Fruit fly (Drosophila melanogaster) whole organism, embryonic: ENCODE results near the gene CG32425.

Experiments used
- BEAF-32 ChIP-seq: fragments of 200-800 bp; sonication (Bioruptor generic); optimal IDR thresholded peaks from 3 replicates; lab custom pipeline; 2017; ENCODE audit warnings: missing biosample characterization, missing genetic modification characterization, mild to moderate bottlenecking, moderate library complexity, missing genetic modification reagents
- CG11695 ChIP-seq: fragments of 200-800 bp; sonication (Bioruptor generic); IDR thresholded peaks from 3 replicates; pipeline ENCODE4 v1.3.6; 2022; ENCODE audit warnings: missing biosample characterization, missing genetic modification characterization
- CG12219 ChIP-seq: fragments of 200-800 bp; sonication (Bioruptor generic); optimal IDR thresholded peaks from 3 replicates; lab custom pipeline; 2018; ENCODE audit warnings: missing biosample characterization, mild to moderate bottlenecking, missing genetic modification characterization
- CG12391 ChIP-seq: fragments of 200-800 bp; sonication (Bioruptor generic); optimal IDR thresholded peaks from 3 replicates; lab custom pipeline; 2018; ENCODE audit warnings: missing biosample characterization, mild to moderate bottlenecking, missing genetic modification characterization, moderate library complexity
- CG12744 ChIP-seq: fragments of 200-800 bp; sonication (Bioruptor generic); optimal IDR thresholded peaks from 2 replicates; lab custom pipeline; 2016; ENCODE audit warnings: missing biosample characterization, missing genetic modification characterization
- CG14441 ChIP-seq: fragments of 200-800 bp; sonication (Bioruptor generic); IDR thresholded peaks from 2 replicates; pipeline ENCODE4 v1.3.6; 2022; ENCODE audit warnings: missing biosample characterization, missing genetic modification characterization
- CG15073 ChIP-seq: fragments of 200-800 bp; sonication (Bioruptor generic); optimal IDR thresholded peaks from 2 replicates; lab custom pipeline; 2016; ENCODE audit warnings: missing biosample characterization, missing genetic modification characterization
- CG1647 ChIP-seq: fragments of 200-800 bp; sonication (Bioruptor generic); optimal IDR thresholded peaks from 3 replicates; lab custom pipeline; 2016; ENCODE audit warnings: missing biosample characterization, missing genetic modification characterization
- CG18476 ChIP-seq: fragments of 200-800 bp; sonication (Bioruptor generic); optimal IDR thresholded peaks from 2 replicates; lab custom pipeline; 2016; ENCODE audit warnings: missing biosample characterization, mild to moderate bottlenecking, missing genetic modification characterization
- CG18619 ChIP-seq: fragments of 200-800 bp; sonication (Bioruptor generic); optimal IDR thresholded peaks from 3 replicates; lab custom pipeline; 2017; ENCODE audit warnings: missing biosample characterization, mild to moderate bottlenecking, missing genetic modification characterization
- CG32532 ChIP-seq: fragments of 200-800 bp; sonication (Bioruptor generic); IDR thresholded peaks from 2 replicates; pipeline ENCODE4 v1.3.6; 2022; ENCODE audit warnings: missing biosample characterization, missing genetic modification characterization
- CG4424 ChIP-seq: fragments of 200-800 bp; sonication (Bioruptor generic); optimal IDR thresholded peaks from 3 replicates; lab custom pipeline; 2016; ENCODE audit warnings: missing biosample characterization, missing genetic modification characterization
- CG4617 ChIP-seq: fragments of 200-800 bp; sonication (Bioruptor generic); optimal IDR thresholded peaks from 3 replicates; lab custom pipeline; 2016; ENCODE audit warnings: missing biosample characterization, missing genetic modification characterization, borderline replicate concordance
- CG7928 ChIP-seq: fragments of 200-800 bp; sonication (Bioruptor generic); optimal IDR thresholded peaks from 2 replicates; lab custom pipeline; 2017; ENCODE audit warnings: missing biosample characterization, mild to moderate bottlenecking, missing genetic modification characterization
- CG9215 ChIP-seq: fragments of 200-800 bp; sonication (Bioruptor generic); IDR thresholded peaks from 2 replicates; pipeline ENCODE4 v1.3.6; 2022; ENCODE audit warnings: missing biosample characterization, missing genetic modification characterization
- CG9609 ChIP-seq: fragments of 200-800 bp; sonication (Bioruptor generic); optimal IDR thresholded peaks from 3 replicates; lab custom pipeline; 2016; ENCODE audit warnings: missing biosample characterization, missing genetic modification characterization
- Dll ChIP-seq: fragments of 200-800 bp; sonication (Bioruptor generic); IDR thresholded peaks from 4 replicates; pipeline ENCODE4 v1.3.6; 2022; ENCODE audit warnings: missing biosample characterization, missing genetic modification characterization; ENCODE audit not compliant: partially characterized antibody
- Dp ChIP-seq: fragments of 200-800 bp; sonication (Bioruptor generic); optimal IDR thresholded peaks from 2 replicates; lab custom pipeline; 2018; ENCODE audit warnings: missing biosample characterization, mild to moderate bottlenecking, missing genetic modification characterization, moderate library complexity
- ERR ChIP-seq: fragments of 200-800 bp; sonication (Bioruptor generic); optimal IDR thresholded peaks from 2 replicates; lab custom pipeline; 2016; ENCODE audit warnings: missing biosample characterization, missing genetic modification characterization
- Hand ChIP-seq: fragments of 200-800 bp; sonication (Bioruptor generic); optimal IDR thresholded peaks from 2 replicates; lab custom pipeline; 2017; ENCODE audit warnings: mild to moderate bottlenecking, missing biosample characterization, missing genetic modification reagents, missing genetic modification characterization
- NFAT ChIP-seq: fragments of 200-800 bp; sonication (Bioruptor generic); IDR thresholded peaks from 2 replicates; pipeline ENCODE4 v1.3.6; 2022; ENCODE audit warnings: missing biosample characterization, missing genetic modification characterization
- Opbp ChIP-seq: fragments of 200-800 bp; sonication (Bioruptor generic); IDR thresholded peaks from 3 replicates; pipeline ENCODE4 v1.3.6; 2022; ENCODE audit warnings: missing biosample characterization, missing genetic modification characterization; ENCODE audit not compliant: partially characterized antibody
- Optix ChIP-seq: fragments of 200-800 bp; sonication (Bioruptor generic); IDR thresholded peaks from 3 replicates; pipeline ENCODE4 v1.3.6; 2022; ENCODE audit warnings: missing biosample characterization, missing genetic modification characterization
- Rx ChIP-seq: fragments of 200-800 bp; sonication (Bioruptor generic); IDR thresholded peaks from 2 replicates; pipeline ENCODE4 v1.3.6; 2022; ENCODE audit warnings: missing biosample characterization, missing genetic modification characterization
- Sox100B ChIP-seq: fragments of 200-800 bp; sonication (Bioruptor generic); optimal IDR thresholded peaks from 3 replicates; lab custom pipeline; 2018; ENCODE audit warnings: missing biosample characterization, mild to moderate bottlenecking, missing genetic modification characterization
- Stat92E ChIP-seq, 3 experiments: fragments of >200 bp in 2 of 3; fragments of 200-800 bp in 1 of 3; sonication (Bioruptor generic) in 1 of 3; optimal IDR thresholded peaks; 2 replicates each; lab custom pipeline; 2017 to 2019; ENCODE audit warnings: missing biosample characterization in 3 of 3, missing genetic modification characterization in 3 of 3, mild to moderate bottlenecking in 1 of 3, moderate library complexity in 1 of 3
- TFAM ChIP-seq: fragments of 200-800 bp; sonication (Bioruptor generic); optimal IDR thresholded peaks from 2 replicates; lab custom pipeline; 2017; ENCODE audit warnings: missing biosample characterization, missing genetic modification characterization, inconsistent platforms
- Xbp1 ChIP-seq: fragments of 200-800 bp; sonication (Bioruptor generic); optimal IDR thresholded peaks from 3 replicates; lab custom pipeline; 2016; ENCODE audit warnings: missing biosample characterization, mild to moderate bottlenecking, missing genetic modification characterization
- ase ChIP-seq: fragments of 200-800 bp; sonication (Bioruptor generic); IDR thresholded peaks from 3 replicates; pipeline ENCODE4 v1.3.6; 2022; ENCODE audit warnings: missing biosample characterization, missing genetic modification characterization
- chn ChIP-seq: fragments of 200-800 bp; sonication (Bioruptor generic); optimal IDR thresholded peaks from 2 replicates; lab custom pipeline; 2016; ENCODE audit warnings: missing biosample characterization, missing genetic modification characterization
- dan ChIP-seq: fragments of 200-800 bp; sonication (Bioruptor generic); IDR thresholded peaks from 2 replicates; pipeline ENCODE4 v1.3.6; 2022; ENCODE audit warnings: missing biosample characterization, missing genetic modification characterization
- ems ChIP-seq: fragments of 200-800 bp; sonication (Bioruptor generic); optimal IDR thresholded peaks from 3 replicates; lab custom pipeline; 2016; ENCODE audit warnings: missing biosample characterization, missing genetic modification characterization
- ftz-f1 ChIP-seq: fragments of 200-800 bp; sonication (Bioruptor generic); optimal IDR thresholded peaks from 2 replicates; lab custom pipeline; 2016; ENCODE audit warnings: missing biosample characterization, missing genetic modification characterization
- gro ChIP-seq: fragments of 200-800 bp; sonication (Bioruptor generic); optimal IDR thresholded peaks from 2 replicates; lab custom pipeline; 2016; ENCODE audit warnings: missing biosample characterization, missing genetic modification characterization
- gsb-n ChIP-seq: fragments of 200-800 bp; sonication (Bioruptor generic); optimal IDR thresholded peaks from 3 replicates; lab custom pipeline; 2018; ENCODE audit warnings: missing biosample characterization, mild to moderate bottlenecking, missing genetic modification characterization
- ham ChIP-seq: fragments of 200-800 bp; sonication (Bioruptor generic); IDR thresholded peaks from 2 replicates; pipeline ENCODE4 v1.3.6; 2022; ENCODE audit warnings: missing biosample characterization, missing genetic modification characterization
- ken ChIP-seq: fragments of 200-800 bp; sonication (Bioruptor generic); IDR thresholded peaks from 3 replicates; pipeline ENCODE4 v1.3.6; 2022; ENCODE audit warnings: missing biosample characterization, missing genetic modification characterization
- klu ChIP-seq: fragments of 200-800 bp; sonication (Bioruptor generic); IDR thresholded peaks from 2 replicates; pipeline ENCODE4 v1.3.6; 2022; ENCODE audit warnings: missing biosample characterization, missing genetic modification characterization
- nau ChIP-seq: fragments of 200-800 bp; sonication (Bioruptor generic); optimal IDR thresholded peaks from 3 replicates; lab custom pipeline; 2017; ENCODE audit warnings: missing biosample characterization, mild to moderate bottlenecking, missing genetic modification characterization, missing genetic modification reagents
- nerfin-1 ChIP-seq: fragments of 200-800 bp; sonication (Bioruptor generic); optimal IDR thresholded peaks from 3 replicates; lab custom pipeline; 2019; ENCODE audit warnings: missing biosample characterization, mild to moderate bottlenecking, missing genetic modification characterization, moderate library complexity
- onecut ChIP-seq: fragments of 200-800 bp; sonication (Bioruptor generic); IDR thresholded peaks from 2 replicates; pipeline ENCODE4 v1.3.6; 2022; ENCODE audit warnings: missing biosample characterization, missing genetic modification characterization
- phol ChIP-seq: fragments of 200-800 bp; sonication (Bioruptor generic); optimal IDR thresholded peaks from 3 replicates; lab custom pipeline; 2018; ENCODE audit warnings: missing biosample characterization, mild to moderate bottlenecking, missing genetic modification characterization, moderate library complexity
- scrt ChIP-seq: fragments of 200-800 bp; sonication (Bioruptor generic); optimal IDR thresholded peaks from 2 replicates; lab custom pipeline; 2018; ENCODE audit warnings: missing biosample characterization, mild to moderate bottlenecking, missing genetic modification characterization, moderate library complexity
- sens-2 ChIP-seq: fragments of 200-800 bp; sonication (Bioruptor generic); IDR thresholded peaks from 2 replicates; pipeline ENCODE4 v1.3.6; 2022; ENCODE audit warnings: missing biosample characterization, missing genetic modification characterization
- seq ChIP-seq: fragments of 200-800 bp; sonication (Bioruptor generic); IDR thresholded peaks from 2 replicates; pipeline ENCODE4 v1.3.6; 2022; ENCODE audit warnings: missing biosample characterization, missing genetic modification characterization
- so ChIP-seq: fragments of 200-800 bp; sonication (Bioruptor generic); IDR thresholded peaks from 3 replicates; pipeline ENCODE4 v1.3.6; 2022; ENCODE audit warnings: missing biosample characterization, missing genetic modification characterization
- tna ChIP-seq: fragments of 200-800 bp; sonication (Bioruptor generic); IDR thresholded peaks from 2 replicates; pipeline ENCODE4 v1.3.6; 2022; ENCODE audit warnings: missing biosample characterization, missing genetic modification characterization; ENCODE audit not compliant: partially characterized antibody
- zf30C ChIP-seq: fragments of 200-800 bp; sonication (Bioruptor generic); optimal IDR thresholded peaks from 3 replicates; lab custom pipeline; 2018; ENCODE audit warnings: missing biosample characterization, mild to moderate bottlenecking, missing genetic modification characterization
- zfh1 ChIP-seq: fragments of 200-800 bp; sonication (Bioruptor generic); IDR thresholded peaks from 3 replicates; pipeline ENCODE4 v1.3.6; 2022; ENCODE audit warnings: missing biosample characterization, missing genetic modification characterization

The CG32425 gene

DNA sequence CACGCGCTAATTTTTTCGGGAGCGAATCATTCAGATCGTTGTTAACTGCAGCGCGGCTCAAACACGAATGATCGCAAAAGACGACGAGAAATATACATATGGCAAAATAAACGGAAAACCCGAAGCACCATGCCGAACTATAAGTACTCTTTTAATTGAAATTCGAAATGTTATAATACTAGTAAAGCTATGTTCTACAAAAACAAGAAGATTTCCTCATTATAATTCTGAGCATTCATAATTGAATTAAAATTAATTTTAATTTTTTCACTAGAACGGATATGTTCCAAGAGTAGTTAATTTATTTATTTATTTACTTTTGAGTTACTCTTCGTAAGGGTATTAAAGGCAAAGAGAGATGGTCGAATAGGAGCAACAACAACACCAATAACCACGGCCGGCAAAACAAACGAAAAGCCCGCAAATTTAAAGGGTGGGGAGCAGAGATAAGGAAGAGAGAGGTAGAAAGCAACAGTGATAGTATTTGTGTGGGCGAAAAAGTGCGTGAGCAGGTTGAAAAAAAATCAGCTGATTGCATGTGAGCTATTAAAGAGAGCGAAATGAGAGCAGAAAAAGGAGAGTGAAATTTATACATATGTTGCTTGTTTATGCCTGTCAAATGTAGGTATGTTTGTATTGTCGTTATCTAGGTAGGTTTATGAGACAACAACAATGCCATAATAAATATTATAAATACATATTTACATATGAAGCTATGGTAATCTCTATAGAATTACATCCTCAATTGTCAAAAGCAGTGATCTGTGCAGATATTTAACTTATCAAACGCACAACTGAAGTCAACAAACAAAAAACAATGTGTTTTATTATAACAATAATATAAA is 3.5 kb upstream of the CG32425 start (continued):
- TF ChIP-seq ken (GFP tag; lab: Robert Waterston, UW), result peak; percentile 38; the same call in 1 of the 3 replicates
- TF ChIP-seq CG32532 (GFP tag; lab: Robert Waterston, UW), result peak; percentile 85
- TF ChIP-seq CG11695 (GFP tag; lab: Robert Waterston, UW), result peak; percentile 89
- peak; percentile 29; the same call in 1 of the 2 replicates for TF ChIP-seq klu (GFP tag; lab: Robert Waterston, UW)
- peak; percentile 77 for TF ChIP-seq CG12391 (tag; lab: Kevin White, UChicago)
- peak; percentile 15 for TF ChIP-seq nerfin-1 (tag; lab: Kevin White, UChicago)
- TF ChIP-seq gro (GFP tag; lab: Kevin White, UChicago), result peak; percentile 67
- TF ChIP-seq seq, result peak; percentile 66
- peak; percentile 20 for TF ChIP-seq ems (GFP tag; lab: Kevin White, UChicago)
- TF ChIP-seq Hand, result peak; percentile 58
- no peak for TF ChIP-seq ham (GFP tag; lab: Robert Waterston, UW)
- TF ChIP-seq Dp, result no peak
- peak; percentile 73; the same call in 2 of the 3 replicates for TF ChIP-seq so (GFP tag; lab: Robert Waterston, UW)
- TF ChIP-seq CG4424 (GFP tag; lab: Kevin White, UChicago), result peak; percentile 39
- TF ChIP-seq CG15073 (GFP tag; lab: Kevin White, UChicago), result no peak
- peak; percentile 13 for TF ChIP-seq CG7928
- peak; percentile 67 for TF ChIP-seq Xbp1 (GFP tag; lab: Kevin White, UChicago)
- no peak; the same call in 1 of the 2 replicates for TF ChIP-seq NFAT (GFP tag; lab: Robert Waterston, UW)
- TF ChIP-seq CG12744, result no peak
- peak; percentile 19 for TF ChIP-seq CG9609 (GFP tag; lab: Kevin White, UChicago)
- TF ChIP-seq dan (GFP tag; lab: Robert Waterston, UW), result no peak
- TF ChIP-seq Opbp, result no peak
- TF ChIP-seq Sox100B (GFP tag; lab: Kevin White, UChicago), result peak; percentile 58
- TF ChIP-seq CG1647 (GFP tag; lab: Kevin White, UChicago), result peak; percentile 28
- no peak for TF ChIP-seq Stat92E (GFP tag; optimal IDR thresholded peaks at IDR 0.05; lab: Kevin White, UChicago)
- TF ChIP-seq CG12219, result peak; percentile 23
- no peak for TF ChIP-seq CG18476 (GFP tag; lab: Kevin White, UChicago)
- no peak for TF ChIP-seq TFAM (GFP tag; lab: Kevin White, UChicago)
- TF ChIP-seq CG9215 (GFP tag; lab: Robert Waterston, UW), result peak; percentile 49
- 0 out of 2 replicates have a peak, but pooled peaks have one; percentile 20 for TF ChIP-seq sens-2
- peak; percentile 68 for TF ChIP-seq phol (tag; lab: Kevin White, UChicago)
- peak; percentile 78 for TF ChIP-seq CG14441 (GFP tag; lab: Robert Waterston, UW)
- TF ChIP-seq zfh1, result peak; percentile 68; the same call in 2 of the 3 replicates
- TF ChIP-seq nau (GFP tag; lab: Kevin White, UChicago), result peak; percentile 53
- no peak for TF ChIP-seq tna
- TF ChIP-seq CG4617 (GFP tag; lab: Kevin White, UChicago), result peak; percentile 23
- peak; percentile 69; the same call in 2 of the 3 replicates for TF ChIP-seq ase
- no peak for TF ChIP-seq zf30C (GFP tag; lab: Kevin White, UChicago)
- TF ChIP-seq gsb-n (tag; lab: Kevin White, UChicago), result no peak
- TF ChIP-seq chn (GFP tag; lab: Kevin White, UChicago), result no peak
- peak; percentile 43 for TF ChIP-seq onecut (GFP tag; lab: Robert Waterston, UW)
- peak; percentile 55; the same call in 1 of the 4 replicates for TF ChIP-seq Dll (GFP tag; lab: Robert Waterston, UW)
- TF ChIP-seq Optix (GFP tag; lab: Robert Waterston, UW), result no peak
- TF ChIP-seq CG18619, result peak; percentile 54
- TF ChIP-seq Rx (GFP tag; lab: Robert Waterston, UW), result no peak
- TF ChIP-seq BEAF-32 (GFP tag; lab: Kevin White, UChicago), result no peak
- TF ChIP-seq ftz-f1, result no peak
- peak; percentile 64 for TF ChIP-seq scrt
- no peak for TF ChIP-seq ERR
